Worm (Caenorhabditis elegans) whole organism, late embryonic: ENCODE measurements around the gene C25D7.15.

Source experiments
- ama-1 ChIP-seq: fragments of 150-350 bp; optimal IDR thresholded peaks from 2 replicates; lab custom pipeline; 2014
- ceh-14 ChIP-seq: sonication (generic microtip); optimal IDR thresholded peaks from 2 replicates; lab custom pipeline; 2016; ENCODE audit warnings: missing genotype, missing genetic modification characterization, missing compliant biosample characterization
- ceh-19 ChIP-seq: fragments of 200-800 bp; sonication (Bioruptor generic); optimal IDR thresholded peaks from 2 replicates; lab custom pipeline; 2018; ENCODE audit warnings: mild to moderate bottlenecking, missing genetic modification characterization, missing compliant biosample characterization
- ceh-2 ChIP-seq: sonication (generic microtip); optimal IDR thresholded peaks from 2 replicates; lab custom pipeline; 2016; ENCODE audit warnings: missing genotype, missing genetic modification characterization, missing compliant biosample characterization
- ceh-45 ChIP-seq: fragments of 200-800 bp; sonication (Bioruptor generic); IDR thresholded peaks from 2 replicates; pipeline ENCODE4 v1.3.6; 2022; ENCODE audit warnings: missing genetic modification reagents, missing genetic modification characterization, missing compliant biosample characterization
- elt-2 ChIP-seq: sonication (generic microtip); optimal IDR thresholded peaks from 2 replicates; lab custom pipeline; 2016; ENCODE audit warnings: missing genetic modification reagents, missing genetic modification characterization, missing compliant biosample characterization
- fkh-10 ChIP-seq: fragments of 150-350 bp; optimal IDR thresholded peaks from 2 replicates; lab custom pipeline; 2014; ENCODE audit warnings: missing biosample characterization, missing genetic modification reagents, missing genetic modification characterization
- fkh-6 ChIP-seq: sonication (generic microtip); optimal IDR thresholded peaks from 2 replicates; lab custom pipeline; 2016; ENCODE audit warnings: missing genetic modification characterization, missing compliant biosample characterization
- hlh-30 ChIP-seq: sonication (generic microtip); optimal IDR thresholded peaks from 2 replicates; lab custom pipeline; 2017; ENCODE audit warnings: antibody characterized with exemption, missing genetic modification characterization, missing compliant biosample characterization; ENCODE audit not compliant: insufficient read depth
- hlh-8 ChIP-seq: sonication (generic microtip); optimal IDR thresholded peaks from 2 replicates; lab custom pipeline; 2016; ENCODE audit warnings: missing genotype, missing genetic modification characterization, missing compliant biosample characterization
- lin-11 ChIP-seq: fragments of 200-800 bp; sonication (Bioruptor generic); optimal IDR thresholded peaks from 2 replicates; lab custom pipeline; 2018; ENCODE audit warnings: mild to moderate bottlenecking, missing genetic modification characterization, missing compliant biosample characterization
- pax-1 ChIP-seq: fragments of 150-350 bp; optimal IDR thresholded peaks from 2 replicates; lab custom pipeline; 2014; ENCODE audit warnings: missing biosample characterization, missing genetic modification characterization
- pha-4 ChIP-seq: fragments of 150-350 bp; optimal IDR thresholded peaks from 2 replicates; lab custom pipeline; 2018; ENCODE audit warnings: missing biosample characterization, missing genetic modification reagents, missing genetic modification characterization
- unc-86 ChIP-seq: sonication (generic microtip); optimal IDR thresholded peaks from 2 replicates; lab custom pipeline; 2016; ENCODE audit warnings: missing genetic modification characterization, missing compliant biosample characterization

- TF ChIP-seq ama-1 (lab: Kevin White, UChicago) (no peak), pax-1 (tag; lab: Kevin White, UChicago) (no peak), hlh-30 (tag; lab: Kevin White, UChicago) (no peak), unc-86 (no peak), fkh-10 (GFP tag; lab: Kevin White, UChicago) (no peak), elt-2 (tag; lab: Kevin White, UChicago) (no peak), ceh-2 (tag; lab: Kevin White, UChicago) (no peak), lin-11 (tag; lab: Kevin White, UChicago) (no peak), pha-4 (tag; lab: Kevin White, UChicago) (no peak), ceh-45 (no peak), fkh-6 (tag; lab: Kevin White, UChicago) (no peak), ceh-19 (GFP tag; lab: Kevin White, UChicago) (no peak), hlh-8 (no peak), ceh-14 (tag; lab: Kevin White, UChicago) (no peak)
Measured at ce11 chrV:15020229-15020628, 39.4 kb upstream of the C25D7.15 start, which contains the start of gene F14H8.2.
